Worm (Caenorhabditis elegans) whole organism, late embryonic: ENCODE data around the gene F18A1.7.

Experiments
- F13H6.1 ChIP-seq: sonication (generic microtip); optimal IDR thresholded peaks from 2 replicates; lab custom pipeline; 2016; ENCODE audit warnings: missing genetic modification characterization, missing compliant biosample characterization
- Y22D7AL.16 ChIP-seq: sonication (generic microtip); optimal IDR thresholded peaks from 2 replicates; lab custom pipeline; 2016; ENCODE audit warnings: missing genetic modification characterization, missing compliant biosample characterization
- ahr-1 ChIP-seq: sonication (generic microtip); optimal IDR thresholded peaks from 2 replicates; lab custom pipeline; 2016; ENCODE audit warnings: missing genetic modification characterization, missing compliant biosample characterization
- ama-1 ChIP-seq: fragments of 150-350 bp; optimal IDR thresholded peaks from 2 replicates; lab custom pipeline; 2014
- ceh-14 ChIP-seq: sonication (generic microtip); optimal IDR thresholded peaks from 2 replicates; lab custom pipeline; 2016; ENCODE audit warnings: missing genotype, missing genetic modification characterization, missing compliant biosample characterization
- ceh-18 ChIP-seq: sonication (generic microtip); optimal IDR thresholded peaks from 2 replicates; lab custom pipeline; 2016; ENCODE audit warnings: missing genetic modification characterization, missing compliant biosample characterization
- ceh-22 ChIP-seq: sonication (generic microtip); optimal IDR thresholded peaks from 2 replicates; lab custom pipeline; 2017; ENCODE audit warnings: missing biosample characterization, missing genetic modification characterization
- ceh-24 ChIP-seq: sonication (generic microtip); optimal IDR thresholded peaks from 2 replicates; lab custom pipeline; 2016; ENCODE audit warnings: mild to moderate bottlenecking, missing genetic modification characterization, missing compliant biosample characterization
- ceh-30 ChIP-seq: fragments of 150-350 bp; optimal IDR thresholded peaks from 2 replicates; lab custom pipeline; 2014; ENCODE audit warnings: missing biosample characterization, missing genetic modification characterization
- ceh-31 ChIP-seq: sonication (generic microtip); optimal IDR thresholded peaks from 2 replicates; lab custom pipeline; 2016; ENCODE audit warnings: missing genetic modification characterization, missing compliant biosample characterization
- ceh-45 ChIP-seq: fragments of 200-800 bp; sonication (Bioruptor generic); IDR thresholded peaks from 2 replicates; pipeline ENCODE4 v1.3.6; 2022; ENCODE audit warnings: missing genetic modification reagents, missing genetic modification characterization, missing compliant biosample characterization
- ceh-48 ChIP-seq: sonication (generic microtip); optimal IDR thresholded peaks from 2 replicates; lab custom pipeline; 2016; ENCODE audit warnings: missing genetic modification characterization, inconsistent platforms, missing compliant biosample characterization
- ceh-9 ChIP-seq: sonication (generic microtip); optimal IDR thresholded peaks from 2 replicates; lab custom pipeline; 2016; ENCODE audit warnings: mild to moderate bottlenecking, missing genetic modification characterization, inconsistent platforms, missing compliant biosample characterization
- dmd-4 ChIP-seq: sonication (generic microtip); optimal IDR thresholded peaks from 2 replicates; lab custom pipeline; 2016; ENCODE audit warnings: borderline replicate concordance, missing genetic modification characterization, missing compliant biosample characterization
- dve-1 ChIP-seq: sonication (generic microtip); optimal IDR thresholded peaks from 2 replicates; lab custom pipeline; 2017; ENCODE audit warnings: antibody characterized with exemption, mild to moderate bottlenecking, missing genetic modification characterization, missing compliant biosample characterization
- elt-2 ChIP-seq: sonication (generic microtip); optimal IDR thresholded peaks from 2 replicates; lab custom pipeline; 2016; ENCODE audit warnings: missing genetic modification reagents, missing genetic modification characterization, missing compliant biosample characterization
- ets-4 ChIP-seq: sonication (generic microtip); optimal IDR thresholded peaks from 2 replicates; lab custom pipeline; 2016; ENCODE audit warnings: missing genetic modification characterization, missing compliant biosample characterization
- fkh-10 ChIP-seq: fragments of 150-350 bp; optimal IDR thresholded peaks from 2 replicates; lab custom pipeline; 2014; ENCODE audit warnings: missing biosample characterization, missing genetic modification reagents, missing genetic modification characterization
- hlh-13 ChIP-seq: fragments of 200-800 bp; sonication (Bioruptor generic); optimal IDR thresholded peaks from 2 replicates; lab custom pipeline; 2018; ENCODE audit warnings: mild to moderate bottlenecking, missing genetic modification characterization, missing compliant biosample characterization
- hlh-15 ChIP-seq: sonication (generic microtip); optimal IDR thresholded peaks from 2 replicates; lab custom pipeline; 2016; ENCODE audit warnings: missing genetic modification characterization, missing compliant biosample characterization
- hlh-6 ChIP-seq: sonication (generic microtip); optimal IDR thresholded peaks from 2 replicates; lab custom pipeline; 2016; ENCODE audit warnings: missing genotype, missing genetic modification characterization, missing compliant biosample characterization
- hlh-8 ChIP-seq: sonication (generic microtip); optimal IDR thresholded peaks from 2 replicates; lab custom pipeline; 2016; ENCODE audit warnings: missing genotype, missing genetic modification characterization, missing compliant biosample characterization
- lim-6 ChIP-seq: sonication (generic microtip); optimal IDR thresholded peaks from 2 replicates; lab custom pipeline; 2016; ENCODE audit warnings: missing genetic modification characterization, missing compliant biosample characterization
- lin-11 ChIP-seq: fragments of 200-800 bp; sonication (Bioruptor generic); optimal IDR thresholded peaks from 2 replicates; lab custom pipeline; 2018; ENCODE audit warnings: mild to moderate bottlenecking, missing genetic modification characterization, missing compliant biosample characterization
- madf-2 ChIP-seq: sonication (generic microtip); optimal IDR thresholded peaks from 2 replicates; lab custom pipeline; 2017; ENCODE audit warnings: missing genetic modification characterization, missing compliant biosample characterization
- nfya-1 ChIP-seq: sonication (generic microtip); optimal IDR thresholded peaks from 2 replicates; lab custom pipeline; 2017; ENCODE audit warnings: missing genetic modification characterization, mild to moderate bottlenecking, missing compliant biosample characterization, antibody characterized with exemption, moderate library complexity
- npax-4 ChIP-seq: sonication (generic microtip); optimal IDR thresholded peaks from 2 replicates; lab custom pipeline; 2016; ENCODE audit warnings: missing genetic modification characterization, missing compliant biosample characterization
- odd-2 ChIP-seq: sonication (generic microtip); optimal IDR thresholded peaks from 2 replicates; lab custom pipeline; 2017; ENCODE audit warnings: antibody characterized with exemption, mild to moderate bottlenecking, missing genetic modification characterization, missing compliant biosample characterization
- pag-3 ChIP-seq: sonication (generic microtip); optimal IDR thresholded peaks from 2 replicates; lab custom pipeline; 2016; ENCODE audit warnings: missing compliant biosample characterization, missing genetic modification characterization, borderline replicate concordance
- pat-9 ChIP-seq: fragments of 200-800 bp; sonication (Bioruptor generic); optimal IDR thresholded peaks from 2 replicates; lab custom pipeline; 2018; ENCODE audit warnings: mild to moderate bottlenecking, missing genetic modification characterization, moderate library complexity, missing compliant biosample characterization
- pax-1 ChIP-seq: fragments of 150-350 bp; optimal IDR thresholded peaks from 2 replicates; lab custom pipeline; 2014; ENCODE audit warnings: missing biosample characterization, missing genetic modification characterization
- pha-2 ChIP-seq: sonication (generic microtip); optimal IDR thresholded peaks from 2 replicates; lab custom pipeline; 2017; ENCODE audit warnings: mild to moderate bottlenecking, missing genetic modification characterization, missing compliant biosample characterization
- pha-4 ChIP-seq: fragments of 150-350 bp; optimal IDR thresholded peaks from 2 replicates; lab custom pipeline; 2018; ENCODE audit warnings: missing biosample characterization, missing genetic modification reagents, missing genetic modification characterization
- ref-2 ChIP-seq: sonication (generic microtip); optimal IDR thresholded peaks from 2 replicates; lab custom pipeline; 2016; ENCODE audit warnings: missing genetic modification characterization, missing compliant biosample characterization
- rnt-1 ChIP-seq: sonication (generic microtip); optimal IDR thresholded peaks from 2 replicates; lab custom pipeline; 2016; ENCODE audit warnings: missing genetic modification characterization, missing compliant biosample characterization
- sox-4 ChIP-seq: sonication (generic microtip); optimal IDR thresholded peaks from 2 replicates; lab custom pipeline; 2017; ENCODE audit warnings: mild to moderate bottlenecking, missing genetic modification characterization, inconsistent platforms, missing compliant biosample characterization
- syd-9 ChIP-seq: sonication (generic microtip); optimal IDR thresholded peaks from 2 replicates; lab custom pipeline; 2016; ENCODE audit warnings: mild to moderate bottlenecking, missing genetic modification characterization, moderate library complexity, missing compliant biosample characterization
- tbx-2 ChIP-seq: sonication (generic microtip); optimal IDR thresholded peaks from 2 replicates; lab custom pipeline; 2016; ENCODE audit warnings: missing genetic modification characterization, missing compliant biosample characterization
- tbx-7 ChIP-seq: sonication (generic microtip); optimal IDR thresholded peaks from 2 replicates; lab custom pipeline; 2016; ENCODE audit warnings: missing genotype, missing genetic modification characterization, missing compliant biosample characterization
- ttx-3 ChIP-seq: sonication (generic microtip); optimal IDR thresholded peaks from 2 replicates; lab custom pipeline; 2016; ENCODE audit warnings: missing genetic modification reagents, missing genetic modification characterization, missing compliant biosample characterization
- unc-42 ChIP-seq: sonication (generic microtip); optimal IDR thresholded peaks from 2 replicates; lab custom pipeline; 2016; ENCODE audit warnings: missing genotype, missing genetic modification characterization, missing compliant biosample characterization
- unc-55 ChIP-seq: sonication (generic microtip); optimal IDR thresholded peaks from 2 replicates; lab custom pipeline; 2017; ENCODE audit warnings: missing biosample characterization, missing genetic modification reagents, missing genetic modification characterization
- unc-86 ChIP-seq: sonication (generic microtip); optimal IDR thresholded peaks from 2 replicates; lab custom pipeline; 2016; ENCODE audit warnings: missing genetic modification characterization, missing compliant biosample characterization
- zip-5 ChIP-seq: sonication (generic microtip); optimal IDR thresholded peaks from 2 replicates; lab custom pipeline; 2016; ENCODE audit warnings: missing genetic modification characterization, missing compliant biosample characterization
- ztf-16 ChIP-seq: sonication (generic microtip); optimal IDR thresholded peaks from 2 replicates; lab custom pipeline; 2017; ENCODE audit warnings: missing genetic modification characterization, missing compliant biosample characterization

F18A1.7 gene

ce11 chrII:7663704-7664660 is at the start of gene F18A1.7, which contains the start of gene rpa-1:
Gene F18A1.7 (minus strand): TSS chrII:7663754.
Gene rpa-1 (plus strand): TSS chrII:7664582.
- no peak for TF ChIP-seq npax-4 (tag; lab: Kevin White, UChicago)
- no peak for TF ChIP-seq hlh-6 (tag; lab: Kevin White, UChicago)
- no peak for TF ChIP-seq ttx-3
- no peak for TF ChIP-seq ceh-14 (tag; lab: Kevin White, UChicago)
- TF ChIP-seq tbx-7 (tag; lab: Kevin White, UChicago), result no peak
- TF ChIP-seq lim-6 (tag; lab: Kevin White, UChicago), result no peak
- TF ChIP-seq hlh-8 (tag; lab: Kevin White, UChicago), result no peak
- TF ChIP-seq pha-4, result no peak
- no peak for TF ChIP-seq ceh-48 (tag; lab: Kevin White, UChicago)
- TF ChIP-seq tbx-2 (tag; lab: Kevin White, UChicago), result no peak
- TF ChIP-seq Y22D7AL.16, result no peak
- no peak for TF ChIP-seq ceh-30 (tag; lab: Kevin White, UChicago)
- TF ChIP-seq odd-2, result no peak

ce11 chrII:7709301-7709754 is 45.8 kb upstream of the F18A1.7 start, which contains the start of gene sre-1:
Gene sre-1 (plus strand): TSS chrII:7709704.
- TF ChIP-seq ceh-22 (tag; lab: Kevin White, UChicago), result no peak
- no peak for TF ChIP-seq fkh-10 (GFP tag; lab: Kevin White, UChicago)
- TF ChIP-seq lim-6 (tag; lab: Kevin White, UChicago), result no peak
- no peak for TF ChIP-seq unc-86 (tag; lab: Kevin White, UChicago)
- TF ChIP-seq ceh-14 (tag; lab: Kevin White, UChicago), result no peak
- TF ChIP-seq hlh-8 (tag; lab: Kevin White, UChicago), result no peak
- no peak for TF ChIP-seq ztf-16 (tag; lab: Kevin White, UChicago)
- no peak for TF ChIP-seq ets-4
- no peak for TF ChIP-seq pha-2 (tag; lab: Kevin White, UChicago)
- TF ChIP-seq ceh-30 (tag; lab: Kevin White, UChicago), result no peak
- no peak for TF ChIP-seq unc-42
- TF ChIP-seq unc-55 (GFP tag; lab: Kevin White, UChicago), result no peak
- TF ChIP-seq F13H6.1 (tag; lab: Kevin White, UChicago), result no peak
- TF ChIP-seq nfya-1 (tag; lab: Kevin White, UChicago), result no peak
- TF ChIP-seq ceh-18, result no peak
- no peak for TF ChIP-seq madf-2 (tag; lab: Kevin White, UChicago)
- no peak for TF ChIP-seq hlh-13
- TF ChIP-seq ceh-45 (GFP tag; lab: Robert Waterston, UW), result no peak
- no peak for TF ChIP-seq lin-11 (tag; lab: Kevin White, UChicago)

ce11 chrII:7708540-7708939 is 45.0 kb upstream of the F18A1.7 start, which contains the start of gene B0495.9:
Gene B0495.9 (minus strand): TSS chrII:7708710.
- TF ChIP-seq ceh-30 (tag; lab: Kevin White, UChicago) (no peak), ref-2 (tag; lab: Kevin White, UChicago) (peak; percentile 96), syd-9 (peak; percentile 85), nfya-1 (tag; lab: Kevin White, UChicago) (peak; percentile 86), ceh-14 (tag; lab: Kevin White, UChicago) (peak; percentile 93), ama-1 (lab: Kevin White, UChicago) (no peak), lin-11 (tag; lab: Kevin White, UChicago) (peak; percentile 75), pat-9 (tag; lab: Kevin White, UChicago) (peak; percentile 90), unc-55 (GFP tag; lab: Kevin White, UChicago) (no peak), ahr-1 (tag; lab: Kevin White, UChicago) (peak; percentile 87), pag-3 (no peak), madf-2 (tag; lab: Kevin White, UChicago) (peak; percentile 83), rnt-1 (tag; lab: Kevin White, UChicago) (peak; percentile 86), elt-2 (tag; lab: Kevin White, UChicago) (peak; percentile 96), ceh-48 (tag; lab: Kevin White, UChicago) (peak; percentile 62), lim-6 (tag; lab: Kevin White, UChicago) (peak; percentile 61), ceh-31 (tag; lab: Kevin White, UChicago) (peak; percentile 91), ztf-16 (tag; lab: Kevin White, UChicago) (peak; percentile 93), unc-42 (peak; percentile 64), hlh-8 (tag; lab: Kevin White, UChicago) (peak; percentile 91), npax-4 (tag; lab: Kevin White, UChicago) (peak; percentile 84), zip-5 (tag; lab: Kevin White, UChicago) (peak; percentile 81), pax-1 (tag; lab: Kevin White, UChicago) (peak; percentile 35), hlh-15 (tag; lab: Kevin White, UChicago) (peak; percentile 90), dmd-4 (tag; lab: Kevin White, UChicago) (peak; percentile 88), tbx-7 (tag; lab: Kevin White, UChicago) (peak; percentile 71), dve-1 (tag; lab: Kevin White, UChicago) (peak; percentile 13), ceh-9 (peak; percentile 23), ceh-24 (tag; lab: Kevin White, UChicago) (peak; percentile 68), sox-4 (tag; lab: Kevin White, UChicago) (peak; percentile 90), unc-86 (tag; lab: Kevin White, UChicago) (peak; percentile 92)
